Fruit fly (Drosophila melanogaster) whole organism, wandering third instar larva: ENCODE data around the gene AkhR.

Source experiments
- Abd-B ChIP-seq: fragments of >200 bp; optimal IDR thresholded peaks from 2 replicates; lab custom pipeline; 2017; ENCODE audit warnings: missing biosample characterization, missing genetic modification characterization
- CG32264 ChIP-seq: fragments of 200-800 bp; sonication (Bioruptor generic); optimal IDR thresholded peaks from 2 replicates; lab custom pipeline; 2016; ENCODE audit warnings: missing biosample characterization, missing genetic modification characterization
- CG9705 ChIP-seq: fragments of 200-800 bp; sonication (Bioruptor generic); optimal IDR thresholded peaks from 2 replicates; lab custom pipeline; 2018; ENCODE audit warnings: missing biosample characterization, mild to moderate bottlenecking, missing genetic modification characterization
- Dfd ChIP-seq: fragments of >200 bp; optimal IDR thresholded peaks from 2 replicates; lab custom pipeline; 2017; ENCODE audit warnings: missing biosample characterization, missing genetic modification characterization
- Dif ChIP-seq: fragments of 200-275, 200-300 bp; sonication (Bioruptor generic); optimal IDR thresholded peaks from 2 replicates; lab custom pipeline; 2018; ENCODE audit warnings: missing biosample characterization, missing genetic modification characterization; ENCODE audit not compliant: partially characterized antibody
- HLH106 ChIP-seq: fragments of 200-800 bp; optimal IDR thresholded peaks from 3 replicates; lab custom pipeline; 2019; ENCODE audit warnings: missing biosample characterization, mild to moderate bottlenecking, missing genetic modification characterization, moderate library complexity
- Hnf4 ChIP-seq: fragments of 200-800 bp; sonication (Bioruptor generic); optimal IDR thresholded peaks from 2 replicates; lab custom pipeline; 2016; ENCODE audit warnings: missing biosample characterization, mild to moderate bottlenecking, missing genetic modification characterization
- Hr78 ChIP-seq: fragments of >200 bp; optimal IDR thresholded peaks from 2 replicates; lab custom pipeline; 2017; ENCODE audit warnings: missing biosample characterization, missing genetic modification characterization
- Hr83 ChIP-seq: fragments of 200-300 bp; sonication (Bioruptor generic); optimal IDR thresholded peaks from 2 replicates; lab custom pipeline; 2016; ENCODE audit warnings: missing biosample characterization, mild to moderate bottlenecking, missing genetic modification characterization, moderate library complexity; ENCODE audit not compliant: poor library complexity, severe bottlenecking
- Jra ChIP-seq: sonication (Bioruptor generic); optimal IDR thresholded peaks from 2 replicates; lab custom pipeline; 2016; ENCODE audit warnings: missing biosample characterization, missing genetic modification characterization
- Mio ChIP-seq: sonication (Bioruptor generic); optimal IDR thresholded peaks from 2 replicates; lab custom pipeline; 2016; ENCODE audit warnings: missing biosample characterization, missing genetic modification characterization
- Myc ChIP-seq: fragments of >200 bp; optimal IDR thresholded peaks from 2 replicates; lab custom pipeline; 2017
- OdsH ChIP-seq: fragments of 200-800 bp; sonication (Bioruptor generic); optimal IDR thresholded peaks from 2 replicates; lab custom pipeline; 2016; ENCODE audit warnings: missing biosample characterization, mild to moderate bottlenecking, missing genetic modification characterization
- Rel ChIP-seq, 2 experiments: fragments of 200-800 bp; sonication (Bioruptor generic) in 1 of 2; optimal IDR thresholded peaks; 2 replicates in 1 of 2; 3 replicates in 1 of 2; lab custom pipeline; 2016 to 2019; ENCODE audit warnings: mild to moderate bottlenecking in 2 of 2, missing biosample characterization in 2 of 2, missing genetic modification characterization in 2 of 2, moderate library complexity in 1 of 2
- Sp1 ChIP-seq: fragments of 200-800 bp; sonication (Bioruptor generic); optimal IDR thresholded peaks from 3 replicates; lab custom pipeline; 2019; ENCODE audit warnings: missing biosample characterization, mild to moderate bottlenecking, missing genetic modification characterization, moderate library complexity
- br ChIP-seq: fragments of 200-800 bp; sonication (Bioruptor generic); optimal IDR thresholded peaks from 2 replicates; lab custom pipeline; 2016; ENCODE audit warnings: missing biosample characterization, missing genetic modification characterization
- brk ChIP-seq: fragments of 200-800 bp; sonication (Bioruptor generic); optimal IDR thresholded peaks from 2 replicates; lab custom pipeline; 2016; ENCODE audit warnings: missing biosample characterization, mild to moderate bottlenecking, missing genetic modification characterization
- dl ChIP-seq, 2 experiments: fragments of 175-275, 200-275 bp in 1 of 2; fragments of 200-275 bp in 1 of 2; sonication (Bioruptor generic); optimal IDR thresholded peaks; lab custom pipeline; 2018; ENCODE audit warnings: mild to moderate bottlenecking in 2 of 2, missing biosample characterization in 2 of 2, missing genetic modification characterization in 2 of 2, moderate library complexity in 2 of 2; ENCODE audit not compliant: partially characterized antibody in 2 of 2, insufficient read depth in 1 of 2
- dmrt93B ChIP-seq: fragments of 200-800 bp; sonication (Bioruptor generic); optimal IDR thresholded peaks from 2 replicates; lab custom pipeline; 2018; ENCODE audit warnings: missing biosample characterization, mild to moderate bottlenecking, missing genetic modification characterization
- dsf ChIP-seq: sonication (Bioruptor generic); optimal IDR thresholded peaks from 2 replicates; lab custom pipeline; 2016; ENCODE audit warnings: missing biosample characterization, missing genetic modification characterization, borderline replicate concordance
- ey ChIP-seq: fragments of 200-800 bp; sonication (Bioruptor generic); optimal IDR thresholded peaks from 2 replicates; lab custom pipeline; 2016; ENCODE audit warnings: missing biosample characterization, missing genetic modification characterization
- foxo ChIP-seq, 2 experiments: fragments of 200-800 bp; sonication (Bioruptor generic); optimal IDR thresholded peaks; 2 replicates in 1 of 2; 3 replicates in 1 of 2; lab custom pipeline; 2016 to 2017; ENCODE audit warnings: missing biosample characterization in 2 of 2, missing genetic modification characterization in 2 of 2
- fru ChIP-seq: fragments of 200-800 bp; sonication (Bioruptor generic); optimal IDR thresholded peaks from 3 replicates; lab custom pipeline; 2016; ENCODE audit warnings: missing biosample characterization, mild to moderate bottlenecking, missing genetic modification characterization
- h ChIP-seq: fragments of 200-800 bp; sonication (Bioruptor generic); optimal IDR thresholded peaks from 3 replicates; lab custom pipeline; 2016; ENCODE audit warnings: missing biosample characterization, mild to moderate bottlenecking, missing genetic modification characterization
- jim ChIP-seq: fragments of 175-275, 200-325 bp; sonication (Bioruptor generic); optimal IDR thresholded peaks from 2 replicates; lab custom pipeline; 2016; ENCODE audit warnings: missing biosample characterization, mild to moderate bottlenecking, missing genetic modification characterization
- lola ChIP-seq: fragments of >200 bp; optimal IDR thresholded peaks from 2 replicates; lab custom pipeline; 2017; ENCODE audit warnings: missing biosample characterization, missing genetic modification characterization
- pan ChIP-seq: fragments of >200 bp; optimal IDR thresholded peaks from 2 replicates; lab custom pipeline; 2017
- psq ChIP-seq: fragments of 200-800 bp; sonication (Bioruptor generic); optimal IDR thresholded peaks from 3 replicates; lab custom pipeline; 2017; ENCODE audit warnings: missing biosample characterization, mild to moderate bottlenecking, missing genetic modification characterization, moderate library complexity
- rgr ChIP-seq: fragments of 200-800 bp; sonication (Bioruptor generic); optimal IDR thresholded peaks from 3 replicates; lab custom pipeline; 2016; ENCODE audit warnings: missing biosample characterization, mild to moderate bottlenecking, missing genetic modification characterization
- sage ChIP-seq: fragments of 200-800 bp; sonication (Bioruptor generic); optimal IDR thresholded peaks from 2 replicates; lab custom pipeline; 2016; ENCODE audit warnings: missing biosample characterization, mild to moderate bottlenecking, missing genetic modification characterization
- sv ChIP-seq: fragments of 200-800 bp; sonication (Bioruptor generic); optimal IDR thresholded peaks from 3 replicates; lab custom pipeline; 2016; ENCODE audit warnings: missing biosample characterization, missing genetic modification characterization
- tai ChIP-seq: sonication (Bioruptor generic); optimal IDR thresholded peaks from 2 replicates; lab custom pipeline; 2016; ENCODE audit warnings: missing biosample characterization, missing genetic modification characterization
- usp ChIP-seq: fragments of >200 bp; optimal IDR thresholded peaks from 2 replicates; lab custom pipeline; 2017; ENCODE audit warnings: missing biosample characterization, missing genetic modification characterization
- woc ChIP-seq: sonication (Bioruptor generic); optimal IDR thresholded peaks from 2 replicates; lab custom pipeline; 2016; ENCODE audit warnings: missing biosample characterization, mild to moderate bottlenecking, missing genetic modification characterization

AkhR gene

dm6 chr2L:6677453-6677852 lies 38.5 kb downstream of the AkhR start, which contains the start of gene Nse1:
Gene Nse1, minus strand, starts transcription at chr2L:6677625.
- no peak for TF ChIP-seq Abd-B (GFP tag; lab: Kevin White, UChicago)
- no peak for TF ChIP-seq Myc (lab: Kevin White, UChicago)
- TF ChIP-seq brk (GFP tag; lab: Kevin White, UChicago), result no peak
- TF ChIP-seq CG9705 (GFP tag; lab: Kevin White, UChicago), result no peak
- TF ChIP-seq ey (GFP tag; lab: Kevin White, UChicago), result no peak
- no peak for TF ChIP-seq usp (GFP tag; lab: Kevin White, UChicago)
- TF ChIP-seq, all 38 proteins: peak for 0

- no peak for TF ChIP-seq Myc (lab: Kevin White, UChicago)
- no peak for TF ChIP-seq HLH106 (tag; lab: Kevin White, UChicago)
- no peak for TF ChIP-seq usp (GFP tag; lab: Kevin White, UChicago)
- TF ChIP-seq CG32264, result no peak
- TF ChIP-seq Dif (GFP tag; lab: Kevin White, UChicago), result no peak
- no peak for TF ChIP-seq pan (lab: Kevin White, UChicago)
- no peak for TF ChIP-seq jim (GFP tag; lab: Kevin White, UChicago)
- no peak for TF ChIP-seq Hnf4 (GFP tag; lab: Kevin White, UChicago)
- no peak for TF ChIP-seq Rel (GFP tag; optimal IDR thresholded peaks at IDR 0.05; lab: Kevin White, UChicago)
- TF ChIP-seq Rel (tag; optimal IDR thresholded peaks at IDR 0.05; lab: Kevin White, UChicago), result no peak
- no peak for TF ChIP-seq dl (GFP tag; optimal IDR thresholded peaks at IDR 0.05; lab: Kevin White, UChicago; ENCODE audit: insufficient read depth in 1 of 2, partially characterized antibody in 2 of 2)
- no peak for TF ChIP-seq CG9705 (GFP tag; lab: Kevin White, UChicago)
- no peak for TF ChIP-seq OdsH
Measured at dm6 chr2L:6676535-6676934, 39.5 kb downstream of the AkhR start, which contains the start of gene cort. Gene cort, minus strand, starts transcription at chr2L:6676635.

- TF ChIP-seq Jra (GFP tag; lab: Kevin White, UChicago) (peak; percentile 52), HLH106 (tag; lab: Kevin White, UChicago) (peak; percentile 55), Hr83 (peak; percentile 15), rgr (GFP tag; lab: Kevin White, UChicago) (peak; percentile 71), woc (GFP tag; lab: Kevin White, UChicago) (peak; percentile 76), tai (no peak), Sp1 (peak; percentile 36), Mio (GFP tag; lab: Kevin White, UChicago) (no peak), CG9705 (GFP tag; lab: Kevin White, UChicago) (peak; percentile 54), h (GFP tag; lab: Kevin White, UChicago) (peak; percentile 77), dmrt93B (no peak), Rel (GFP tag; optimal IDR thresholded peaks at IDR 0.05; lab: Kevin White, UChicago) (no peak), Rel (tag; optimal IDR thresholded peaks at IDR 0.05; lab: Kevin White, UChicago) (peak; percentile 99), ey (GFP tag; lab: Kevin White, UChicago) (peak; percentile 77), Dif (GFP tag; lab: Kevin White, UChicago) (peak; percentile 67), br (GFP tag; lab: Kevin White, UChicago) (peak; percentile 64), Hr78 (GFP tag; lab: Kevin White, UChicago) (no peak), OdsH (peak; percentile 72), sv (peak; percentile 13), dsf (peak; percentile 37), Hnf4 (GFP tag; lab: Kevin White, UChicago) (peak; percentile 62), foxo (GFP tag; optimal IDR thresholded peaks at IDR 0.05; lab: Kevin White, UChicago) (peak; percentile 15 to 74), fru (GFP tag; lab: Kevin White, UChicago) (no peak), dl (GFP tag; optimal IDR thresholded peaks at IDR 0.05; lab: Kevin White, UChicago; ENCODE audit: insufficient read depth in 1 of 2, partially characterized antibody in 2 of 2) (peak; percentile 7 to 37), psq (GFP tag; lab: Kevin White, UChicago) (peak; percentile 98)
Measured at dm6 chr2L:6673211-6674012, 42.6 kb downstream of the AkhR start, which contains the start of gene Spn27A. Gene Spn27A, minus strand, starts transcription at chr2L:6673347.

dm6 chr2L:6671409-6671808 lies 44.6 kb downstream of the AkhR start:
- TF ChIP-seq Dfd (GFP tag; lab: Kevin White, UChicago), result no peak
- TF ChIP-seq tai, result no peak
- no peak for TF ChIP-seq CG32264
- no peak for TF ChIP-seq jim (GFP tag; lab: Kevin White, UChicago)
- no peak for TF ChIP-seq lola
- no peak for TF ChIP-seq Abd-B (GFP tag; lab: Kevin White, UChicago)
- TF ChIP-seq sage (GFP tag; lab: Kevin White, UChicago), result no peak
- TF ChIP-seq usp (GFP tag; lab: Kevin White, UChicago), result no peak
- no peak for TF ChIP-seq psq (GFP tag; lab: Kevin White, UChicago)
- no peak for TF ChIP-seq ey (GFP tag; lab: Kevin White, UChicago)
- no peak for TF ChIP-seq Sp1
- TF ChIP-seq Hnf4 (GFP tag; lab: Kevin White, UChicago), result no peak
- TF ChIP-seq brk (GFP tag; lab: Kevin White, UChicago), result no peak
- TF ChIP-seq fru (GFP tag; lab: Kevin White, UChicago), result no peak
- no peak for TF ChIP-seq Rel (GFP tag; optimal IDR thresholded peaks at IDR 0.05; lab: Kevin White, UChicago)
- no peak for TF ChIP-seq Rel (tag; optimal IDR thresholded peaks at IDR 0.05; lab: Kevin White, UChicago)
- TF ChIP-seq CG9705 (GFP tag; lab: Kevin White, UChicago), result no peak
- no peak for TF ChIP-seq dl (GFP tag; optimal IDR thresholded peaks at IDR 0.05; lab: Kevin White, UChicago; ENCODE audit: insufficient read depth in 1 of 2, partially characterized antibody in 2 of 2)
- no peak for TF ChIP-seq pan (lab: Kevin White, UChicago)
- no peak for TF ChIP-seq sv
